Fruit fly (Drosophila melanogaster): ENCODE measurements around the gene Rop.

dm6 chr3L:4110212-4110611 is 28.6 kb downstream of the Rop start:
- TF ChIP-seq CG5204 (GFP tag; optimal IDR thresholded peaks at IDR 0.05) (no peak), cnc (optimal IDR thresholded peaks at IDR 0.05) (no peak), Clk (GFP tag; optimal IDR thresholded peaks at IDR 0.05) (no peak), toe (GFP tag; optimal IDR thresholded peaks at IDR 0.05) (no peak), kay (GFP tag; ENCODE audit: borderline replicate concordance) (no peak), CG11617 (GFP tag; optimal IDR thresholded peaks at IDR 0.05) (no peak), CG7045 (GFP tag; optimal IDR thresholded peaks at IDR 0.05) (no peak), Crg-1 (GFP tag; optimal IDR thresholded peaks at IDR 0.05) (no peak)

Data from whole organism, adult.